Fruit fly (Drosophila melanogaster): Measurements from ENCODE around the gene Pdp1.
A peak's percentile ranks its signal among the peaks of the same experiment; 100 is the strongest.

The Pdp1 gene

DNA sequence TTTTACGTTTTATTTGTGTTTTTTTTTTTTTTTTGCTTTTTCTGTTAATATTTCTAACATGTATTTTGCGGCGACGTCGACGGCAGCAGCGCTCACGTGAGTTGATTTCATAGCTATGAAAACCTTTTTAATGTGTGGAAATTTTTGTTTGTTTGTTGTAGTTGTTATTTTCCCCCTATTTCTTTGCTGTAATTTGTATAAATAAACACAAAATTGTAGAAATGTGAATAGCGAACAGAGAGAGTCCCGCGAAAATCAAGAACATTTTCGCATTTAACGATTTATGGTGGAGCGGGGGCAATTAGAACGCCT lies 10.6 kb downstream of the Pdp1 start (continued):
- TF ChIP-seq Med (GFP tag): no peak
- TF ChIP-seq stc (GFP tag; IDR thresholded peaks at IDR 0.05): 0 out of 2 replicates have a peak, but pooled peaks have one; percentile 29
- TF ChIP-seq ap (GFP tag; IDR thresholded peaks at IDR 0.05): no peak
- TF ChIP-seq CG18262 (tag; optimal IDR thresholded peaks at IDR 0.05): no peak
- no peak for TF ChIP-seq CG9817 (tag; optimal IDR thresholded peaks at IDR 0.05)
- no peak for TF ChIP-seq CG2120 (GFP tag; optimal IDR thresholded peaks at IDR 0.05)
- no peak for TF ChIP-seq CG4617 (GFP tag; optimal IDR thresholded peaks at IDR 0.05; ENCODE audit: borderline replicate concordance)
- no peak for TF ChIP-seq Dek (tag; optimal IDR thresholded peaks at IDR 0.05)
- TF ChIP-seq amos (GFP tag; IDR thresholded peaks at IDR 0.05; ENCODE audit: partially characterized antibody): no peak

DNA sequence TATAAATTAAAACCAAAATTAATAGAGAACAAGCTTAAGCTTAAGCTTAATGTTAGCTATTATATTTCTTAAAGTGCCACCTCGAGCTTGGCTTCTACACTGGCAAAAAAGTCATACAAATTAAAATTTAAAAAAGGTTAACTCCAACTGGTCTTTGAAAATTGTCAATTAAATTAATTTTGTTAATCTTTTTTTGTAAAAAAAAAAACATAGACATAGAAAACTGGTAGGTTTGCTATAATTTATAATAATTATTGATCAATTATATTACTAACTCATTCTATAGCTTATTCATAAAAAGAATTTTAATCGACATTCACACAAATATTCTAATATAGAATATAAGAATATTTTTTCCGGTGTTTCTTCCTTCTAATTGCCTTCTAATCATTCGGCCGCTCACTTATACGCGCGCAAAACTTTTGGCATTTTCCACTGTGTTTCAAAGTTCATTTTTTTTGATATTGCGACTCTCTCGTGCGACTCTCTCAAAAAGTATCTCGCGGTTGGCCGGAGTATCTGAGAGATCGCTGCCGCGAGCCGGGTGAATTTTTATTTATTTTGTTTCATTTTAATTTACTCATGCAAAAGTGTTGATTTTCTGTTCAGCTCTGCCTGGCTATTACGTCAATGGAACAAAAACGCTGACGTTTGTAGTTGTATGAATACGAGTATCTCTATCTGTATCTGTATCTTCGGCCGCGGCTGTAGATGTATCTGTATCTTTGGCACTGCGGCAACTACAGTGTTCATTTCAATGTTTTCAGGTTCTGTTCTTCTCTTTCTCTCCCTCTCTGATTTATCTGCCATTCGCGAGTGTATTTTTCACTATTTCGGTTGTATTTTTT lies 11.2 kb downstream of the Pdp1 start:
- TF ChIP-seq CG31365 (tag; optimal IDR thresholded peaks at IDR 0.05) (no peak), Sox102F (GFP tag; optimal IDR thresholded peaks at IDR 0.05) (peak; percentile 92), fu2 (GFP tag; optimal IDR thresholded peaks at IDR 0.05) (peak; percentile 43), CG6654 (GFP tag; optimal IDR thresholded peaks at IDR 0.05) (peak; percentile 73), slbo (GFP tag; IDR thresholded peaks at IDR 0.05) (peak; percentile 92), wek (GFP tag; optimal IDR thresholded peaks at IDR 0.05) (no peak), CG11398 (GFP tag; optimal IDR thresholded peaks at IDR 0.05) (no peak), sr (GFP tag; IDR thresholded peaks at IDR 0.05) (no peak), CG10959 (GFP tag; IDR thresholded peaks at IDR 0.05) (no peak), crc (GFP tag; optimal IDR thresholded peaks at IDR 0.05) (no peak), CG6683 (GFP tag; optimal IDR thresholded peaks at IDR 0.05) (peak; percentile 80), CG9437 (GFP tag; optimal IDR thresholded peaks at IDR 0.05) (peak; percentile 89), CG6272 (GFP tag; IDR thresholded peaks at IDR 0.05) (0 out of 2 replicates have a peak, but pooled peaks have one; percentile 36), gt (GFP tag; IDR thresholded peaks at IDR 0.05) (no peak), CG1024 (GFP tag; IDR thresholded peaks at IDR 0.05) (no peak), zen2 (GFP tag; IDR thresholded peaks at IDR 0.05; ENCODE audit: partially characterized antibody) (no peak), ato (GFP tag; IDR thresholded peaks at IDR 0.05; ENCODE audit: partially characterized antibody) (no peak), CG11456 (GFP tag; IDR thresholded peaks at IDR 0.05) (0 out of 3 replicates have a peak, but pooled peaks have one; percentile 37), wdn (GFP tag; IDR thresholded peaks at IDR 0.05) (peak; percentile 43; the same call in 1 of the 2 replicates), CG13624 (GFP tag; optimal IDR thresholded peaks at IDR 0.05) (peak; percentile 3), vvl (GFP tag; IDR thresholded peaks at IDR 0.05) (peak; percentile 66), Antp (GFP tag; optimal IDR thresholded peaks at IDR 0.05) (no peak), az2 (GFP tag; optimal IDR thresholded peaks at IDR 0.05) (peak; percentile 75), al (GFP tag; IDR thresholded peaks at IDR 0.05) (peak; percentile 87), onecut (GFP tag; IDR thresholded peaks at IDR 0.05) (no peak), cg (GFP tag; optimal IDR thresholded peaks at IDR 0.05) (peak; percentile 57), Xbp1 (GFP tag; optimal IDR thresholded peaks at IDR 0.05) (peak; percentile 84), CG15601 (tag; optimal IDR thresholded peaks at IDR 0.05) (peak; percentile 71), yki (optimal IDR thresholded peaks at IDR 0.05) (no peak), chm (GFP tag; IDR thresholded peaks at IDR 0.05) (no peak), crp (GFP tag; optimal IDR thresholded peaks at IDR 0.05) (peak in 1 of 2 experiments; percentile 2), CG17361 (GFP tag; IDR thresholded peaks at IDR 0.05) (peak; percentile 87), CG11504 (tag; optimal IDR thresholded peaks at IDR 0.05) (peak; percentile 90), CG6689 (GFP tag; IDR thresholded peaks at IDR 0.05) (peak; percentile 71), Usf (GFP tag; optimal IDR thresholded peaks at IDR 0.05) (peak; percentile 76), CG1832 (GFP tag; optimal IDR thresholded peaks at IDR 0.05) (no peak), C15 (GFP tag; IDR thresholded peaks at IDR 0.05) (peak; percentile 64; the same call in 1 of the 3 replicates), CG17186 (GFP tag; optimal IDR thresholded peaks at IDR 0.05) (no peak), Lim3 (GFP tag; IDR thresholded peaks at IDR 0.05) (no peak), CG32532 (GFP tag; IDR thresholded peaks at IDR 0.05) (peak; percentile 91)
